Worm (Caenorhabditis elegans): ENCODE measurements around the gene kbp-3.

The kbp-3 gene

DNA sequence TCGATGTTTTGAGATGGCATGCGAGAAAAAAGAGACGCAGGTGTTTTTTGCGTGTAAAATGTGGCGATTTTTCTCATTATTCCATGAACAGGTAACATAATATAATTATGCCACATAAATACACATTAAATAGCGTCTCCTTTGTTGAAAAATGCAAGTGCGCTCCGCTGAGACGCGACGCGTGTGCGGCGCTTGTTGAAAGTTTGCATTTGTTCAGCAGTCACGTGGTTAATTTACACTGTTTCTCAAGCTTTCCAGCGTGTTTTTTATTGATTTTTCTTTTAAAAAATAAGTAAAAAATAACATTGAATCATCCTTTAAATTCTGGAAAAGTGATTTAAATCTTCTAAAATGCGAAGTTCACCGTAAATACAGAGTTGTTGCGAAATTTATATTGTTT, 9.7 kb upstream of the kbp-3 start (continued):
- TF ChIP-seq pag-3 (tag; optimal IDR thresholded peaks at IDR 0.05; ENCODE audit: borderline replicate concordance, insufficient read depth) (no peak), fkh-4 (tag; optimal IDR thresholded peaks at IDR 0.05; ENCODE audit: borderline replicate concordance) (no peak), fkh-8 (tag; optimal IDR thresholded peaks at IDR 0.05) (peak; percentile 90), lin-13 (GFP tag; optimal IDR thresholded peaks at IDR 0.05) (peak; percentile 81)

DNA sequence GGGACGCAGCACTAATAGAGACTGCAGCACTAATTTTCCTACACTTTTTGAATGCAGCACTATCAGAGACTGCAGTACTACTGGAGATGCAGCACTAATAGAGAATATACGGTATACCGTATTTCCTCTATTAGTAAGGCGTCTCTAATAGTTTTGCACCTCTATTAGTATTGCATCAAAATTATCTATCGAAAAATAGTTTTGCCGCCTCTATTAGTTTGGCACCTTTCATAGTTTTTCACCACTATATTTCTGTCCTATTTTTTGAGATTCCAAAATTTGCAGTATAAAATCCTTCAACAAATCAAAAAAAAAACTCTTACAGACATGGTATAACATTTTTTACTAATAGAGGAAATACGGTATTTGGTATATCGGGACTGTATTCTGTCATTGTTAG, 3.9 kb upstream of the kbp-3 start:
- no peak for TF ChIP-seq unc-98 (GFP tag; IDR thresholded peaks at IDR 0.05)
- no peak for TF ChIP-seq lin-13 (GFP tag; optimal IDR thresholded peaks at IDR 0.05)
- TF ChIP-seq sup-37 (GFP tag; optimal IDR thresholded peaks at IDR 0.05): no peak
- TF ChIP-seq fos-1 (tag; optimal IDR thresholded peaks at IDR 0.05): no peak
- no peak for TF ChIP-seq C34B4.2 (tag; optimal IDR thresholded peaks at IDR 0.05)
- no peak for TF ChIP-seq mab-9 (GFP tag; IDR thresholded peaks at IDR 0.05)

- no peak for TF ChIP-seq unc-30 (tag; optimal IDR thresholded peaks at IDR 0.05)
- no peak for TF ChIP-seq ceh-8 (GFP tag; optimal IDR thresholded peaks at IDR 0.05)
- no peak for TF ChIP-seq mep-1 (tag; optimal IDR thresholded peaks at IDR 0.05)
- TF ChIP-seq unc-62 (GFP tag; optimal IDR thresholded peaks at IDR 0.05): no peak
- TF ChIP-seq hlh-17 (GFP tag; optimal IDR thresholded peaks at IDR 0.05; ENCODE audit: borderline replicate concordance): no peak
- TF ChIP-seq fkh-4 (tag; optimal IDR thresholded peaks at IDR 0.05; ENCODE audit: borderline replicate concordance): no peak
- no peak for TF ChIP-seq grh-1 (GFP tag; IDR thresholded peaks at IDR 0.05)
- no peak for TF ChIP-seq lin-14 (GFP tag; optimal IDR thresholded peaks at IDR 0.05)
- no peak for TF ChIP-seq tbx-2 (tag; optimal IDR thresholded peaks at IDR 0.05)
- TF ChIP-seq sox-4 (tag; optimal IDR thresholded peaks at IDR 0.05): no peak
- TF ChIP-seq C16A3.4 (tag; optimal IDR thresholded peaks at IDR 0.05): no peak
- TF ChIP-seq blmp-1 (tag; optimal IDR thresholded peaks at IDR 0.05): no peak
Observed at ce11 chrII:14388213-14388612, 1.7 kb downstream of the kbp-3 start, which contains the start of gene F26H11.8. Gene F26H11.8 (plus strand): TSS chrII:14388513.

DNA sequence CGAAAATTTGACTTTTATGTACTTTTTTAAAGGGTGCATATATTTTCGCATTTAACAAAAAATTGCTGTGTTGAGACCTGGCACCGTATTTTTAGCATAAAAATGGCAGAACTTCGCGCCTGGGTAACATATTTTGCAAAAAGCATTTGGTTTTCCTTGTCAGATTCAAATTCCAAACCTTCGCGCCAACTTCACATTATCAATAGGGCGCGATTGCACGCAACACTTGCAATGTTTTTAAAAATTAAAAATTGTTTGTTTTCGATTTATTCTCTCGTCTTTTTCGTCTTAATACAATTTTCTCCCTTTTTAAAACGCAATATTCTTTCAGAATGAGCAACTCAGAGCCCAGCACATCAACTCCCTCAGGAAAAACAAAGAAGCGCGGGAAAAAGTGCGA, 6.2 kb downstream of the kbp-3 start, which contains the start of gene mes-2:
Gene mes-2 (plus strand): TSS at position 330 of the 400 bp plus-strand sequence.
- TF ChIP-seq F16B12.6 (tag; optimal IDR thresholded peaks at IDR 0.05) (peak; percentile 70), snu-23 (GFP tag; optimal IDR thresholded peaks at IDR 0.05) (peak; percentile 90), ceh-82 (tag; optimal IDR thresholded peaks at IDR 0.05) (peak; percentile 80 to 92 (median 89)), nhr-237 (tag; optimal IDR thresholded peaks at IDR 0.05) (peak; percentile 21), fkh-8 (tag; optimal IDR thresholded peaks at IDR 0.05) (peak; percentile 73), dpl-1 (GFP tag; optimal IDR thresholded peaks at IDR 0.05) (peak; percentile 98 to 99 (median 99)), egl-27 (tag; optimal IDR thresholded peaks at IDR 0.05) (no peak), pax-3 (tag; optimal IDR thresholded peaks at IDR 0.05) (peak; percentile 26), lin-13 (GFP tag; optimal IDR thresholded peaks at IDR 0.05) (peak; percentile 67), nhr-11 (tag; optimal IDR thresholded peaks at IDR 0.05) (peak; percentile 65), aly-2 (tag; optimal IDR thresholded peaks at IDR 0.05) (peak; percentile 81), elt-3 (tag; optimal IDR thresholded peaks at IDR 0.05) (peak in 2 of 6 experiments; percentile 27 to 39), unc-86 (tag; optimal IDR thresholded peaks at IDR 0.05) (peak; percentile 76), alr-1 (tag; optimal IDR thresholded peaks at IDR 0.05; ENCODE audit: borderline replicate concordance) (no peak), ceh-8 (GFP tag; optimal IDR thresholded peaks at IDR 0.05) (peak; percentile 38), lin-15B (tag; optimal IDR thresholded peaks at IDR 0.05) (peak; percentile 77), blmp-1 (tag; optimal IDR thresholded peaks at IDR 0.05) (no peak), fkh-4 (tag; optimal IDR thresholded peaks at IDR 0.05; ENCODE audit: borderline replicate concordance) (no peak), unc-30 (tag; optimal IDR thresholded peaks at IDR 0.05) (no peak), ama-1 (optimal IDR thresholded peaks at IDR 0.05) (no peak), swsn-7 (tag; optimal IDR thresholded peaks at IDR 0.05) (peak; percentile 80), lsy-2 (tag; optimal IDR thresholded peaks at IDR 0.05) (peak; percentile 90 to 93), hlh-4 (tag; optimal IDR thresholded peaks at IDR 0.05) (no peak), mdl-1 (tag; optimal IDR thresholded peaks at IDR 0.05) (peak in 1 of 2 experiments; percentile 78), pqm-1 (tag; optimal IDR thresholded peaks at IDR 0.05) (no peak), sup-37 (GFP tag; optimal IDR thresholded peaks at IDR 0.05) (no peak), sptf-1 (tag; optimal IDR thresholded peaks at IDR 0.05) (no peak), pag-3 (tag; optimal IDR thresholded peaks at IDR 0.05; ENCODE audit: borderline replicate concordance, insufficient read depth) (no peak), hpl-2 (GFP tag; optimal IDR thresholded peaks at IDR 0.05) (peak; percentile 40), nhr-28 (tag; optimal IDR thresholded peaks at IDR 0.05) (no peak), ceh-63 (GFP tag; optimal IDR thresholded peaks at IDR 0.05) (no peak), Y116A8C.19 (tag; optimal IDR thresholded peaks at IDR 0.05; ENCODE audit: borderline replicate concordance) (no peak), ztf-4 (tag; optimal IDR thresholded peaks at IDR 0.05) (peak; percentile 73), lin-39 (tag; optimal IDR thresholded peaks at IDR 0.05) (peak; percentile 49)
